Fruit fly (Drosophila melanogaster): Measurements from ENCODE around the gene CG12320.

The CG12320 gene

DNA sequence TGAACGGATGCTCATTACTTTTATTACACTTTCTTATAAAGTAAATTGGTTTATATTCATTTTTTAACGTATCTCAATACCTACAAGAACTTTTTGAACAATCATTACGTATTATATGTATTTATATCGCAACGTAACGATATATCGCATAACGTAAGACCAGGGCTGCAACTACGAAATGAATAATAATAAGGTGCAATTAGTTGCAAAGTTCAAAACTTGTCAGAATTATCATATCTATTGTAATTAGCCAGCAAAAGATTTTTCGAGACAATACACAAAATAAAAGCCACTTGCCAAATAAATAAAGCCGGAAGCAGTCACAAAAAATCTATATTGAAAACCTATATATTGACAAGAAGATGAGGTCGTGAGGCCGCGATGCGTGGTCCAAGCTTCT, 37.2 kb downstream of the CG12320 start (continued):
- TF ChIP-seq ap (GFP tag; IDR thresholded peaks at IDR 0.05) (no peak), tin (GFP tag; optimal IDR thresholded peaks at IDR 0.05) (peak; percentile 54), Hand (GFP tag; optimal IDR thresholded peaks at IDR 0.05) (no peak), crol (GFP tag; IDR thresholded peaks at IDR 0.05) (no peak), CG6813 (GFP tag; optimal IDR thresholded peaks at IDR 0.05) (no peak), Max (GFP tag; optimal IDR thresholded peaks at IDR 0.05) (no peak), CG18011 (GFP tag; optimal IDR thresholded peaks at IDR 0.05) (no peak), CG9215 (GFP tag; IDR thresholded peaks at IDR 0.05) (no peak), twi (tag; optimal IDR thresholded peaks at IDR 0.05) (no peak), unc-4 (GFP tag; IDR thresholded peaks at IDR 0.05; ENCODE audit: partially characterized antibody) (peak; percentile 87), CG15479 (GFP tag; optimal IDR thresholded peaks at IDR 0.05) (no peak), stc (GFP tag; IDR thresholded peaks at IDR 0.05) (no peak), croc (GFP tag; conservative IDR thresholded peaks at IDR 0.05) (no peak), lov (optimal IDR thresholded peaks at IDR 0.05) (no peak), lov (GFP tag; IDR thresholded peaks at IDR 0.05) (no peak), Ets65A (GFP tag) (peak; percentile 92), fd96Cb (tag; optimal IDR thresholded peaks at IDR 0.05) (peak; percentile 3), CG1024 (GFP tag; IDR thresholded peaks at IDR 0.05) (no peak), CG34422 (GFP tag; IDR thresholded peaks at IDR 0.05) (no peak), Jarid2 (GFP tag; optimal IDR thresholded peaks at IDR 0.05) (no peak), CG8290 (GFP tag; optimal IDR thresholded peaks at IDR 0.05) (no peak), CG8290 (tag; optimal IDR thresholded peaks at IDR 0.05) (no peak), D19A (tag; optimal IDR thresholded peaks at IDR 0.05) (no peak), CG30020 (tag; optimal IDR thresholded peaks at IDR 0.05) (no peak), CG13296 (GFP tag; optimal IDR thresholded peaks at IDR 0.05) (no peak), CG5953 (GFP tag; IDR thresholded peaks at IDR 0.05) (no peak), Dref (GFP tag; IDR thresholded peaks at IDR 0.05) (no peak), sd (tag; optimal IDR thresholded peaks at IDR 0.05) (no peak), CG4730 (GFP tag; IDR thresholded peaks at IDR 0.05) (no peak), Awh (GFP tag; IDR thresholded peaks at IDR 0.05) (no peak), Kr (GFP tag; optimal IDR thresholded peaks at IDR 0.05) (no peak), Hr78 (GFP tag; optimal IDR thresholded peaks at IDR 0.05) (no peak), sim (GFP tag; IDR thresholded peaks at IDR 0.05) (no peak), CG17802 (tag; optimal IDR thresholded peaks at IDR 0.05) (no peak), trh (GFP tag; optimal IDR thresholded peaks at IDR 0.05) (no peak), CG12659 (GFP tag; optimal IDR thresholded peaks at IDR 0.05) (peak; percentile 39), bigmax (GFP tag; optimal IDR thresholded peaks at IDR 0.05) (no peak), CG8089 (GFP tag; optimal IDR thresholded peaks at IDR 0.05) (no peak), Stat92E (GFP tag; optimal IDR thresholded peaks at IDR 0.05) (no peak), CG6791 (GFP tag; IDR thresholded peaks at IDR 0.05; ENCODE audit: partially characterized antibody) (peak; percentile 67), CG4360 (GFP tag; IDR thresholded peaks at IDR 0.05) (no peak), wdn (GFP tag; IDR thresholded peaks at IDR 0.05) (no peak), repo (GFP tag; optimal IDR thresholded peaks at IDR 0.05) (no peak), CG12769 (tag; optimal IDR thresholded peaks at IDR 0.05) (no peak), ab (GFP tag; optimal IDR thresholded peaks at IDR 0.05) (no peak), disco-r (GFP tag; optimal IDR thresholded peaks at IDR 0.05) (no peak), klu (GFP tag; IDR thresholded peaks at IDR 0.05) (no peak), CG3281 (GFP tag; optimal IDR thresholded peaks at IDR 0.05) (no peak), CG11247 (GFP tag; IDR thresholded peaks at IDR 0.05) (no peak), zfh2 (GFP tag; optimal IDR thresholded peaks at IDR 0.05) (peak; percentile 57), CG15073 (GFP tag; optimal IDR thresholded peaks at IDR 0.05) (no peak), CG30431 (GFP tag; optimal IDR thresholded peaks at IDR 0.05) (no peak), E2f2 (GFP tag; IDR thresholded peaks at IDR 0.05) (peak; percentile 66)

All from whole organism, embryonic.